Fruit fly (Drosophila melanogaster): Measurements from ENCODE around the gene CG1737.
A peak's percentile ranks its signal among the peaks of the same experiment; 100 is the strongest.

CG1737 gene

DNA sequence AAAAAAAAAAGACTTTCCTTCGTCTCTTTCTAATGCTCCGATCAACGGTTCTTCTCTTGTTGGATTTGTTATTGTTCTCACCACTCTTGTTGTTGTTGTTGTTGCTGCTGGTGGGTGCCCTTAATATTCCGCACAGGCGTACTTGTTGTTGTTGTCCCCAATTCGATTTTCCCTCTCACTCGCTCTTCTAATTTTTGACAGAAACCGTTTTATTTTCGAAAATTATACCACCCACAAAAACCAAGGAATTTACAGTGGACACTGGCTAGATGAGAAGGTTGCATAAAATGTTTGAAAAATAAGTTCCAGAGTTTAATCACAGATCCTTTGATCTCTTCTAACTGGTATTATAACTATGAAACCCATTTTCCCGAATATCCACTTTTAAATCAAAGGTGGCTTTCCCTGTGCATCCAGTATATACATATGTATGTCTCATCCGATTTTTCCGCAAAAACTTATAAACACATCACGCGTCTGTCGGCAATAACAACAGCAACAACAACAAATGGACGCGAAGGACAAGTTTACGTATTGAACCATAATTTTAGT is 41.0 kb downstream of the CG1737 start (continued):
- peak; percentile 27 for TF ChIP-seq CG3281 (GFP tag; optimal IDR thresholded peaks at IDR 0.05)
- TF ChIP-seq NFAT (GFP tag; IDR thresholded peaks at IDR 0.05): peak; percentile 68; the same call in 1 of the 2 replicates
- TF ChIP-seq CG14710 (tag; optimal IDR thresholded peaks at IDR 0.05): no peak
- TF ChIP-seq CG17912 (GFP tag; optimal IDR thresholded peaks at IDR 0.05): no peak
- TF ChIP-seq prd (optimal IDR thresholded peaks at IDR 0.05): no peak
- peak; percentile 49; the same call in 2 of the 3 replicates for TF ChIP-seq prd (GFP tag; IDR thresholded peaks at IDR 0.05)
- TF ChIP-seq Elba2 (GFP tag; optimal IDR thresholded peaks at IDR 0.05): no peak
- no peak for TF ChIP-seq trh (GFP tag; optimal IDR thresholded peaks at IDR 0.05)
- no peak for TF ChIP-seq CG15696 (tag; optimal IDR thresholded peaks at IDR 0.05)
- peak; percentile 57 for TF ChIP-seq CG4730 (GFP tag; IDR thresholded peaks at IDR 0.05)
- no peak for TF ChIP-seq Trl (optimal IDR thresholded peaks at IDR 0.05)
- TF ChIP-seq Trl (GFP tag; optimal IDR thresholded peaks at IDR 0.05): peak; percentile 1
- TF ChIP-seq Dll (GFP tag; IDR thresholded peaks at IDR 0.05; ENCODE audit: partially characterized antibody): no peak
- peak; percentile 80 for TF ChIP-seq CG32532 (GFP tag; IDR thresholded peaks at IDR 0.05)
- TF ChIP-seq Doc3 (GFP tag; IDR thresholded peaks at IDR 0.05; ENCODE audit: partially characterized antibody): no peak
- no peak; the same call in 1 of the 2 replicates for TF ChIP-seq Poxn (GFP tag; IDR thresholded peaks at IDR 0.05)
- TF ChIP-seq CG10654 (GFP tag; optimal IDR thresholded peaks at IDR 0.05): no peak
- no peak for TF ChIP-seq Hr3 (GFP tag; optimal IDR thresholded peaks at IDR 0.05)
- no peak for TF ChIP-seq Hmr (GFP tag; optimal IDR thresholded peaks at IDR 0.05)
- peak; percentile 30 for TF ChIP-seq Hsf (GFP tag; optimal IDR thresholded peaks at IDR 0.05)
- no peak for TF ChIP-seq sens-2 (GFP tag; IDR thresholded peaks at IDR 0.05)
- TF ChIP-seq CG34224 (GFP tag; IDR thresholded peaks at IDR 0.05; ENCODE audit: partially characterized antibody): no peak
- TF ChIP-seq dysf (GFP tag; IDR thresholded peaks at IDR 0.05): peak; percentile 79
- TF ChIP-seq CG10543 (GFP tag; optimal IDR thresholded peaks at IDR 0.05): no peak
- TF ChIP-seq pum (GFP tag; optimal IDR thresholded peaks at IDR 0.05): no peak
- TF ChIP-seq CG6854 (GFP tag; optimal IDR thresholded peaks at IDR 0.05): no peak
- TF ChIP-seq CG15269 (tag; optimal IDR thresholded peaks at IDR 0.05): peak; percentile 70
- TF ChIP-seq Nf-YC (tag; optimal IDR thresholded peaks at IDR 0.05): no peak
- no peak for TF ChIP-seq dimm (GFP tag; IDR thresholded peaks at IDR 0.05)
- peak; percentile 68 for TF ChIP-seq esg (GFP tag; conservative IDR thresholded peaks at IDR 0.05)
- peak in 1 of 2 experiments; percentile 49 for TF ChIP-seq Hr51 (GFP tag; optimal IDR thresholded peaks at IDR 0.05)
- TF ChIP-seq CG4707 (GFP tag; optimal IDR thresholded peaks at IDR 0.05): no peak
- peak; percentile 59 for TF ChIP-seq CG3847 (GFP tag; IDR thresholded peaks at IDR 0.05)
- TF ChIP-seq ATbp (GFP tag; optimal IDR thresholded peaks at IDR 0.05): no peak
- TF ChIP-seq CG14965 (GFP tag; optimal IDR thresholded peaks at IDR 0.05; ENCODE audit: borderline replicate concordance): no peak
- no peak for TF ChIP-seq D (optimal IDR thresholded peaks at IDR 0.05)
- no peak for TF ChIP-seq D (GFP tag; optimal IDR thresholded peaks at IDR 0.05)
- no peak for TF ChIP-seq sim (GFP tag; IDR thresholded peaks at IDR 0.05)
- peak; percentile 44; the same call in 1 of the 2 replicates for TF ChIP-seq HLH3B (GFP tag; IDR thresholded peaks at IDR 0.05)
- TF ChIP-seq oc (tag; optimal IDR thresholded peaks at IDR 0.05): no peak
- no peak for TF ChIP-seq CG15479 (GFP tag; optimal IDR thresholded peaks at IDR 0.05)
- no peak for TF ChIP-seq yki (optimal IDR thresholded peaks at IDR 0.05)
- no peak for TF ChIP-seq Hr39 (optimal IDR thresholded peaks at IDR 0.05)
- no peak for TF ChIP-seq pb (GFP tag; optimal IDR thresholded peaks at IDR 0.05)
- TF ChIP-seq CG12391 (tag; optimal IDR thresholded peaks at IDR 0.05): peak; percentile 5
- peak; percentile 35; the same call in 1 of the 2 replicates for TF ChIP-seq wor (GFP tag; IDR thresholded peaks at IDR 0.05)
- TF ChIP-seq CG5180 (GFP tag; optimal IDR thresholded peaks at IDR 0.05): no peak
- TF ChIP-seq gem (tag; optimal IDR thresholded peaks at IDR 0.05): peak; percentile 59
- no peak for TF ChIP-seq CG6765 (GFP tag; optimal IDR thresholded peaks at IDR 0.05)
- TF ChIP-seq CG2202 (tag; optimal IDR thresholded peaks at IDR 0.05): no peak
- TF ChIP-seq sr (GFP tag; IDR thresholded peaks at IDR 0.05): peak; percentile 58; the same call in 2 of the 3 replicates
- TF ChIP-seq Aef1 (GFP tag; IDR thresholded peaks at IDR 0.05): peak; percentile 60
